Fruit fly (Drosophila melanogaster): ENCODE data around the gene CG42724.

The CG42724 gene

dm6 chr3R:6368550-6369238 lies 606 bp upstream of the CG42724 start, which contains the start of gene CG10286 (continued):
- TF ChIP-seq MTF-1 (GFP tag; optimal IDR thresholded peaks at IDR 0.05; ENCODE audit: borderline replicate concordance), result no peak
- peak; percentile 34 for TF ChIP-seq nmo (GFP tag; optimal IDR thresholded peaks at IDR 0.05)
- TF ChIP-seq Neu2 (GFP tag; optimal IDR thresholded peaks at IDR 0.05; ENCODE audit: borderline replicate concordance), result no peak
- no peak for TF ChIP-seq Lpt (GFP tag; optimal IDR thresholded peaks at IDR 0.05)
- TF ChIP-seq Dfd (GFP tag; optimal IDR thresholded peaks at IDR 0.05), result no peak
- TF ChIP-seq Gug (GFP tag; IDR thresholded peaks at IDR 0.05), result no peak
- no peak; the same call in 2 of the 3 replicates for TF ChIP-seq ci (GFP tag; IDR thresholded peaks at IDR 0.05)
- no peak for TF ChIP-seq ham (GFP tag; IDR thresholded peaks at IDR 0.05)
- TF ChIP-seq Fer3 (tag; optimal IDR thresholded peaks at IDR 0.05), result peak; percentile 5
- no peak for TF ChIP-seq az2 (GFP tag; optimal IDR thresholded peaks at IDR 0.05)
- peak; percentile 29 for TF ChIP-seq CHES-1-like (GFP tag; optimal IDR thresholded peaks at IDR 0.05)
- TF ChIP-seq CG43689 (GFP tag; IDR thresholded peaks at IDR 0.05), result no peak
- TF ChIP-seq HmgD (GFP tag; optimal IDR thresholded peaks at IDR 0.05), result peak; percentile 34
- TF ChIP-seq Spps (tag; optimal IDR thresholded peaks at IDR 0.05), result peak; percentile 29
- TF ChIP-seq CG4282 (GFP tag; optimal IDR thresholded peaks at IDR 0.05), result no peak
- TF ChIP-seq CG31224 (GFP tag; IDR thresholded peaks at IDR 0.05), result 0 out of 2 replicates have a peak, but pooled peaks have one; percentile 25
- peak; percentile 1 for TF ChIP-seq Hsf (GFP tag; optimal IDR thresholded peaks at IDR 0.05)
- no peak for TF ChIP-seq Abd-B (GFP tag; optimal IDR thresholded peaks at IDR 0.05)
- no peak for TF ChIP-seq gce (GFP tag; IDR thresholded peaks at IDR 0.05)
- TF ChIP-seq kni (GFP tag; optimal IDR thresholded peaks at IDR 0.05), result no peak
- TF ChIP-seq Lim3 (GFP tag; IDR thresholded peaks at IDR 0.05), result no peak
- TF ChIP-seq z (GFP tag; IDR thresholded peaks at IDR 0.05), result no peak
- no peak for TF ChIP-seq Dip3 (GFP tag; optimal IDR thresholded peaks at IDR 0.05)
- peak; percentile 51 for TF ChIP-seq HmgZ (tag; optimal IDR thresholded peaks at IDR 0.05)
- no peak for TF ChIP-seq Xbp1 (GFP tag; optimal IDR thresholded peaks at IDR 0.05)
- TF ChIP-seq CG17568 (GFP tag; optimal IDR thresholded peaks at IDR 0.05), result no peak
- TF ChIP-seq CG10147 (GFP tag; optimal IDR thresholded peaks at IDR 0.05), result no peak
- TF ChIP-seq ssp (GFP tag; IDR thresholded peaks at IDR 0.05), result peak; percentile 48
- peak; percentile 5 for TF ChIP-seq NfI (GFP tag; optimal IDR thresholded peaks at IDR 0.05)
- TF ChIP-seq CG17802 (tag; optimal IDR thresholded peaks at IDR 0.05), result no peak
- TF ChIP-seq bsh (GFP tag; optimal IDR thresholded peaks at IDR 0.05), result peak in 1 of 2 experiments; percentile 24
- TF ChIP-seq maf-S (GFP tag; optimal IDR thresholded peaks at IDR 0.05), result no peak
- TF ChIP-seq org-1 (GFP tag; optimal IDR thresholded peaks at IDR 0.05), result no peak
- TF ChIP-seq CG12391 (tag; optimal IDR thresholded peaks at IDR 0.05), result peak; percentile 71
- 0 out of 3 replicates have a peak, but pooled peaks have one; percentile 13 for TF ChIP-seq so (GFP tag; IDR thresholded peaks at IDR 0.05)
- no peak for TF ChIP-seq ac (GFP tag; optimal IDR thresholded peaks at IDR 0.05)
- no peak for TF ChIP-seq jing (GFP tag; optimal IDR thresholded peaks at IDR 0.05)
- TF ChIP-seq nerfin-1 (tag; optimal IDR thresholded peaks at IDR 0.05), result peak; percentile 76
- TF ChIP-seq CG6854 (GFP tag; optimal IDR thresholded peaks at IDR 0.05), result no peak
- no peak for TF ChIP-seq dan (GFP tag; IDR thresholded peaks at IDR 0.05)
- peak; percentile 22 for TF ChIP-seq CG9817 (tag; optimal IDR thresholded peaks at IDR 0.05)
- no peak for TF ChIP-seq her (GFP tag; optimal IDR thresholded peaks at IDR 0.05)
- no peak for TF ChIP-seq Nf-YA (GFP tag; IDR thresholded peaks at IDR 0.05)
- no peak for TF ChIP-seq Hr78 (GFP tag; optimal IDR thresholded peaks at IDR 0.05)
- no peak for TF ChIP-seq GATAe (GFP tag; conservative IDR thresholded peaks at IDR 0.05)
- no peak for TF ChIP-seq ATbp (GFP tag; optimal IDR thresholded peaks at IDR 0.05)
- TF ChIP-seq CG7271 (tag; optimal IDR thresholded peaks at IDR 0.05), result no peak
- TF ChIP-seq CG3995 (GFP tag; optimal IDR thresholded peaks at IDR 0.05), result peak; percentile 98
- TF ChIP-seq sima (GFP tag; optimal IDR thresholded peaks at IDR 0.05), result no peak
- TF ChIP-seq pzg (GFP tag; optimal IDR thresholded peaks at IDR 0.05), result peak; percentile 79
